Worm (Caenorhabditis elegans) whole organism, L2 larva: ENCODE measurements around the gene cogc-4.
A peak's percentile ranks its signal among the peaks of the same experiment; 100 is the strongest.

ENCODE experiments used
- C34F6.9 ChIP-seq: fragments of 150-350 bp; optimal IDR thresholded peaks from 2 replicates; lab custom pipeline; 2014; ENCODE audit warnings: missing biosample characterization, missing genetic modification characterization
- F13H6.1 ChIP-seq: sonication (generic microtip); optimal IDR thresholded peaks from 2 replicates; lab custom pipeline; 2016; ENCODE audit warnings: missing genetic modification characterization, missing compliant biosample characterization
- R02D3.7 ChIP-seq: fragments of 150-350 bp; optimal IDR thresholded peaks from 2 replicates; lab custom pipeline; 2014; ENCODE audit warnings: missing biosample characterization, missing genetic modification characterization
- Y55F3AM.14 ChIP-seq: fragments of 200-800 bp; sonication (Bioruptor generic); optimal IDR thresholded peaks from 2 replicates; lab custom pipeline; 2018; ENCODE audit warnings: mild to moderate bottlenecking, missing genetic modification characterization, missing compliant biosample characterization
- ZK546.5 ChIP-seq: sonication (generic microtip); optimal IDR thresholded peaks from 2 replicates; lab custom pipeline; 2017; ENCODE audit warnings: missing biosample characterization, missing genetic modification characterization
- alr-1 ChIP-seq: fragments of 150-350 bp; optimal IDR thresholded peaks from 2 replicates; lab custom pipeline; 2014; ENCODE audit warnings: missing biosample characterization, missing genetic modification characterization
- aly-2 ChIP-seq: fragments of 150-350 bp; optimal IDR thresholded peaks from 2 replicates; lab custom pipeline; 2014; ENCODE audit warnings: missing biosample characterization, missing genetic modification characterization
- ama-1 ChIP-seq: fragments of 150-350 bp; optimal IDR thresholded peaks from 2 replicates; lab custom pipeline; 2018; ENCODE audit warnings: inconsistent platforms
- blmp-1 ChIP-seq: sonication (generic microtip); optimal IDR thresholded peaks from 2 replicates; lab custom pipeline; 2017; ENCODE audit warnings: missing genetic modification characterization, mild to moderate bottlenecking, missing compliant biosample characterization, antibody characterized with exemption, moderate library complexity; ENCODE audit not compliant: insufficient read depth
- ceh-82 ChIP-seq: fragments of 150-350 bp; optimal IDR thresholded peaks from 2 replicates; lab custom pipeline; 2014; ENCODE audit warnings: missing biosample characterization, missing genetic modification characterization
- dmd-4 ChIP-seq: sonication (generic microtip); optimal IDR thresholded peaks from 2 replicates; lab custom pipeline; 2017; ENCODE audit warnings: missing biosample characterization, missing genetic modification characterization
- egl-27 ChIP-seq: sonication (generic microtip); optimal IDR thresholded peaks from 3 replicates; lab custom pipeline; 2017; ENCODE audit warnings: missing biosample characterization, missing genetic modification reagents, missing genetic modification characterization
- elt-1 ChIP-seq: fragments of 150-350 bp; optimal IDR thresholded peaks from 2 replicates; lab custom pipeline; 2014; ENCODE audit warnings: missing biosample characterization, missing genetic modification characterization
- gmeb-1 ChIP-seq: fragments of 150-350 bp; optimal IDR thresholded peaks from 2 replicates; lab custom pipeline; 2014; ENCODE audit warnings: missing biosample characterization, missing genetic modification characterization
- lin-39 ChIP-seq: fragments of 150-350 bp; optimal IDR thresholded peaks from 2 replicates; lab custom pipeline; 2014; ENCODE audit warnings: missing biosample characterization, missing genetic modification reagents, missing genetic modification characterization
- lsy-2 ChIP-seq, 2 experiments: fragments of 150-350 bp in 1 of 2; sonication (generic microtip) in 1 of 2; optimal IDR thresholded peaks; 2 replicates each; lab custom pipeline; 2014 to 2017; ENCODE audit warnings: missing biosample characterization in 2 of 2, missing genetic modification characterization in 2 of 2
- mab-5 ChIP-seq: fragments of 150-350 bp; optimal IDR thresholded peaks from 2 replicates; lab custom pipeline; 2014; ENCODE audit warnings: missing biosample characterization, missing genetic modification characterization
- mbf-1 ChIP-seq: sonication (generic microtip); optimal IDR thresholded peaks from 2 replicates; lab custom pipeline; 2017; ENCODE audit warnings: missing biosample characterization, missing genetic modification characterization
- mdl-1 ChIP-seq, 2 experiments: fragments of 150-350 bp in 1 of 2; sonication (generic microtip) in 1 of 2; optimal IDR thresholded peaks; 2 replicates each; lab custom pipeline; 2017; ENCODE audit warnings: missing biosample characterization in 2 of 2, missing genetic modification characterization in 2 of 2
- nhr-10 ChIP-seq: sonication (generic microtip); optimal IDR thresholded peaks from 2 replicates; lab custom pipeline; 2017; ENCODE audit warnings: missing biosample characterization, missing genetic modification characterization
- nhr-129 ChIP-seq: fragments of 150-350 bp; optimal IDR thresholded peaks from 2 replicates; lab custom pipeline; 2014; ENCODE audit warnings: missing biosample characterization, missing genetic modification characterization
- nhr-21 ChIP-seq: fragments of 150-350 bp; optimal IDR thresholded peaks from 2 replicates; lab custom pipeline; 2014; ENCODE audit warnings: missing biosample characterization, missing genetic modification characterization
- nhr-23 ChIP-seq: fragments of 150-350 bp; optimal IDR thresholded peaks from 2 replicates; lab custom pipeline; 2014; ENCODE audit warnings: missing biosample characterization, missing genetic modification reagents, missing genetic modification characterization
- nhr-237 ChIP-seq: fragments of 150-350 bp; optimal IDR thresholded peaks from 2 replicates; lab custom pipeline; 2014; ENCODE audit warnings: missing biosample characterization, missing genetic modification characterization
- nhr-25 ChIP-seq: fragments of 150-350 bp; sonication (generic microtip); optimal IDR thresholded peaks from 3 replicates; lab custom pipeline; 2014; ENCODE audit warnings: missing biosample characterization, missing genetic modification characterization
- nhr-77 ChIP-seq: fragments of 150-350 bp; optimal IDR thresholded peaks from 2 replicates; lab custom pipeline; 2014; ENCODE audit warnings: missing biosample characterization, missing genetic modification characterization
- peb-1 ChIP-seq: fragments of 150-350 bp; optimal IDR thresholded peaks from 2 replicates; lab custom pipeline; 2014; ENCODE audit warnings: missing biosample characterization, missing genetic modification characterization
- sem-4 ChIP-seq: fragments of 150-350 bp; optimal IDR thresholded peaks from 2 replicates; lab custom pipeline; 2014; ENCODE audit warnings: missing biosample characterization, missing genetic modification reagents, missing genetic modification characterization
- skn-1 ChIP-seq: sonication (generic microtip); optimal IDR thresholded peaks from 2 replicates; lab custom pipeline; 2017; ENCODE audit warnings: missing biosample characterization, missing genetic modification characterization
- snpc-4 ChIP-seq: fragments of 150-350 bp; optimal IDR thresholded peaks from 2 replicates; lab custom pipeline; 2014; ENCODE audit warnings: missing biosample characterization, missing genetic modification characterization
- unc-39 ChIP-seq: fragments of 150-350 bp; optimal IDR thresholded peaks from 2 replicates; lab custom pipeline; 2014; ENCODE audit warnings: missing biosample characterization, missing genetic modification characterization
- unc-55 ChIP-seq: fragments of 150-350 bp; sonication (generic microtip); optimal IDR thresholded peaks from 3 replicates; lab custom pipeline; 2014; ENCODE audit warnings: missing biosample characterization, missing genetic modification reagents, missing genetic modification characterization
- ztf-1 ChIP-seq: fragments of 200-800 bp; sonication (Bioruptor generic); conservative IDR thresholded peaks from 2 replicates; pipeline ENCODE4 v1.3.6; 2022; ENCODE audit warnings: missing genetic modification characterization, missing compliant biosample characterization
- ztf-11 ChIP-seq: sonication (generic microtip); optimal IDR thresholded peaks from 2 replicates; lab custom pipeline; 2017; ENCODE audit warnings: missing biosample characterization, missing genetic modification characterization
- ztf-4 ChIP-seq: fragments of 150-350 bp; optimal IDR thresholded peaks from 2 replicates; lab custom pipeline; 2014; ENCODE audit warnings: missing biosample characterization, missing genetic modification characterization

cogc-4 gene

ce11 chrII:1402167-1402619 lies 1.0 kb upstream of the cogc-4 start, which contains the start of gene Y51H7C.7 (continued):
- peak; percentile 44 for TF ChIP-seq mab-5
- no peak for TF ChIP-seq unc-39 (tag; lab: Kevin White, UChicago)
- TF ChIP-seq, all 48 proteins: peak for 9

- no peak for TF ChIP-seq nhr-25
- TF ChIP-seq ZK546.5 (tag; lab: Kevin White, UChicago) = no peak
- TF ChIP-seq blmp-1 = no peak
- TF ChIP-seq F13H6.1 = no peak
- no peak for TF ChIP-seq alr-1 (tag; lab: Kevin White, UChicago)
- TF ChIP-seq mbf-1 (tag; lab: Kevin White, UChicago) = no peak
- no peak for TF ChIP-seq ama-1
- no peak for TF ChIP-seq skn-1 (tag; lab: Kevin White, UChicago)
- no peak for TF ChIP-seq gmeb-1
- no peak for TF ChIP-seq ztf-11 (tag; lab: Kevin White, UChicago)
- no peak for TF ChIP-seq dmd-4 (tag; lab: Kevin White, UChicago)
- TF ChIP-seq lin-39 = no peak
These were observed 8.1 kb downstream of the cogc-4 start, which contains the start of gene Y51H7C.9 for ce11 chrII:1411372-1411771. TSS of gene Y51H7C.9 (minus strand) at chrII:1411472.

- TF ChIP-seq Y55F3AM.14 (GFP tag; lab: Kevin White, UChicago) (no peak), ztf-1 (GFP tag; lab: Robert Waterston, UW) (no peak), nhr-129 (no peak), mab-5 (no peak)
These were observed 9.2 kb downstream of the cogc-4 start, which contains the start of gene alkb-1 for ce11 chrII:1412359-1412907. TSS of gene alkb-1 (plus strand) at chrII:1412409.

ce11 chrII:1419994-1420393 lies 16.8 kb downstream of the cogc-4 start:
- no peak for TF ChIP-seq ZK546.5 (tag; lab: Kevin White, UChicago)
- TF ChIP-seq nhr-10 (tag; lab: Kevin White, UChicago) = no peak
- no peak for TF ChIP-seq egl-27 (tag; lab: Kevin White, UChicago)
- no peak for TF ChIP-seq nhr-21
- no peak for TF ChIP-seq elt-1 (tag; lab: Kevin White, UChicago)
- no peak for TF ChIP-seq nhr-23 (tag; lab: Kevin White, UChicago)
- TF ChIP-seq blmp-1 = no peak
- TF ChIP-seq C34F6.9 = no peak
- no peak for TF ChIP-seq snpc-4 (tag; lab: Kevin White, UChicago)
- TF ChIP-seq R02D3.7 (tag; lab: Kevin White, UChicago) = no peak
- TF ChIP-seq mab-5 = no peak
- TF ChIP-seq F13H6.1 = no peak
- no peak for TF ChIP-seq lsy-2 (tag; optimal IDR thresholded peaks at IDR 0.05; lab: Kevin White, UChicago)
- no peak for TF ChIP-seq Y55F3AM.14 (GFP tag; lab: Kevin White, UChicago)
- no peak for TF ChIP-seq mdl-1 (tag; optimal IDR thresholded peaks at IDR 0.05; lab: Kevin White, UChicago)
- TF ChIP-seq sem-4 (tag; lab: Kevin White, UChicago) = no peak
- TF ChIP-seq ceh-82 (tag; lab: Kevin White, UChicago) = no peak
- no peak for TF ChIP-seq peb-1 (tag; lab: Kevin White, UChicago)
- no peak for TF ChIP-seq dmd-4 (tag; lab: Kevin White, UChicago)
- no peak for TF ChIP-seq aly-2 (tag; lab: Kevin White, UChicago)
- TF ChIP-seq, all 48 proteins: peak for 0

- TF ChIP-seq nhr-10 (tag; lab: Kevin White, UChicago) (no peak), skn-1 (tag; lab: Kevin White, UChicago) (no peak), nhr-77 (tag; lab: Kevin White, UChicago) (no peak)
- TF ChIP-seq, all 48 proteins: peak for 0
These were observed 17.7 kb downstream of the cogc-4 start for ce11 chrII:1420806-1421463.

DNA sequence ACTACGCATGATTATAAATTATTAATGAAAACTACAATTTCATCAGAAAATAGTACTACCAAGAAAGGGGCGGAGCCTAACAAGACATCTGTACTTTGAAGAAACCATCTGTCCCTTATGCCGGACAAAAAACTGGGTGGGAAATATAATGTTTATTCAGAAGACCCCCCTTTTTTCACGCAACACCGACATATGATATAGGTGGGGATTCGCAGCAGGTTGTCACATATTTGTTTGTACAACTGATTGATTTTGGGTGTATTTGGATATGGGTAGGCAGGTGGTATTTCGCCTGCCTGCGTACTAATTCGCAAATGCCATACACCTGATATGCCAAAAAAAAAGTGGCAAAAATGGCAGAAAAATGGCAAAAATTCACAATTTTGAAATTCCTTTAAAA lies 20.4 kb downstream of the cogc-4 start, which contains the start of gene Y51H7C.10:
Gene Y51H7C.10, minus strand, starts transcription at position 101 of the 400 bp plus-strand sequence.
- no peak for TF ChIP-seq nhr-237 (tag; lab: Kevin White, UChicago)
- no peak for TF ChIP-seq F13H6.1
- TF ChIP-seq nhr-23 (tag; lab: Kevin White, UChicago) = no peak
- TF ChIP-seq Y55F3AM.14 (GFP tag; lab: Kevin White, UChicago) = no peak
- TF ChIP-seq nhr-25 = no peak
- TF ChIP-seq snpc-4 (tag; lab: Kevin White, UChicago) = no peak
- TF ChIP-seq mab-5 = no peak
- no peak for TF ChIP-seq unc-55 (GFP tag; lab: Kevin White, UChicago)
- TF ChIP-seq nhr-129 = no peak
- TF ChIP-seq sem-4 (tag; lab: Kevin White, UChicago) = no peak
- TF ChIP-seq lin-39 = no peak
- no peak for TF ChIP-seq skn-1 (tag; lab: Kevin White, UChicago)
- no peak for TF ChIP-seq ztf-4 (tag; lab: Kevin White, UChicago)
